Fruit fly (Drosophila melanogaster) Kc167 (cell line): ENCODE measurements around the gene CG33946.

ENCODE experiments used
- Myc ChIP-seq: fragments of >200 bp; optimal IDR thresholded peaks from 2 replicates; lab custom pipeline; 2017; ENCODE audit warnings: missing external identifiers
- Sin3A ChIP-seq: fragments of >200 bp; optimal IDR thresholded peaks from 2 replicates; lab custom pipeline; 2018; ENCODE audit warnings: missing external identifiers
- h ChIP-seq: fragments of >200 bp; optimal IDR thresholded peaks from 3 replicates; lab custom pipeline; 2018; ENCODE audit warnings: missing external identifiers
- insv ChIP-seq: fragments of >200 bp; optimal IDR thresholded peaks from 3 replicates; lab custom pipeline; 2018; ENCODE audit warnings: missing external identifiers
- psq ChIP-seq: fragments of >200 bp; optimal IDR thresholded peaks from 2 replicates; lab custom pipeline; 2017; ENCODE audit warnings: missing external identifiers
- ttk ChIP-seq: sonication (Bioruptor generic); optimal IDR thresholded peaks from 2 replicates; lab custom pipeline; 2017; ENCODE audit warnings: missing external identifiers

The CG33946 gene

DNA sequence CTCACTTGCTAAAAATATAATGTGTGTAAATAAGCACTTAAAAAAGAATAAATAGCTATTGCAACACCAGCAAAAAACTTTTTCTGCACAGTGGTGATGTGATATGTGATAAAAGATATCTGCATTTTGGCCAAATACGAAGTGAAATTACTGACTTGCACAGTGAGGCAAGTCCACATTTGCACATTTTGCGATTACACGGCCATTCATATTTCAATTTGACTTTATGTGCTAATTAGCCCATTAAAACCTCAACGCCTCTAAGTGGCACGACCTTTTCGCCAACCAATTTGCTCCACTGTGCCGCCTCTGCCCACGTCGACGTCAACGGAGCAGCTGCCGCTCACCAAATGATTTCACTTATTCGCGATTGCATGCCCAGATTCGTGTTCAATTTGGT, at the start of gene CG33946:
Gene CG33946 (plus strand): TSS at position 392 of the 400 bp plus-strand sequence.
- TF ChIP-seq insv (lab: Kevin White, UChicago) (no peak), ttk (no peak), h (no peak), psq (lab: Kevin White, UChicago) (no peak), Myc (lab: Kevin White, UChicago) (no peak), Sin3A (no peak)

DNA sequence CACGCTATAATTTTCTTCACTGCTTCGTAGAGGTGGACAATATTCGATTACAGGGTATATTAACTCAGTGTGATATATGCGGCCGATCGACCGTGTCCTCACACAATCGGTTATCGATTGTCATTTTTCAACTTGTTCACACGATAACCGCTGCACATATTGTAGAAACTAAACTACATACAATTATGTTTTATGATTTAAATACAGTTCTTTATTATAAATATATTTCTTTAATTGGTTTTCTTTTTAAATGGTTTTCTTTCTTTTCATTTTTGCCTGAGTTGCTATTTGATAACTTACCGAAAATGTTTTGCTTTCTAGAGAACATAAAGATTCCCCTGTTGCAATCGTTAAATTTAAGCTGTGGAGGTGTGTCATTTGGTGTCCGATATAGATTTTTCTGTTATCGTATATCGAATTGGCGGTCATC, 46.5 kb upstream of the CG33946 start, which contains the start of the genes fmt and CG7376:
Gene fmt (minus strand): TSS at position 55 of the 430 bp plus-strand sequence.
Gene CG7376 (plus strand): TSS at position 423 of the 430 bp plus-strand sequence.
- TF ChIP-seq Myc (lab: Kevin White, UChicago) (no peak), h (no peak), psq (lab: Kevin White, UChicago) (no peak), ttk (no peak), Sin3A (no peak), insv (lab: Kevin White, UChicago) (no peak)

DNA sequence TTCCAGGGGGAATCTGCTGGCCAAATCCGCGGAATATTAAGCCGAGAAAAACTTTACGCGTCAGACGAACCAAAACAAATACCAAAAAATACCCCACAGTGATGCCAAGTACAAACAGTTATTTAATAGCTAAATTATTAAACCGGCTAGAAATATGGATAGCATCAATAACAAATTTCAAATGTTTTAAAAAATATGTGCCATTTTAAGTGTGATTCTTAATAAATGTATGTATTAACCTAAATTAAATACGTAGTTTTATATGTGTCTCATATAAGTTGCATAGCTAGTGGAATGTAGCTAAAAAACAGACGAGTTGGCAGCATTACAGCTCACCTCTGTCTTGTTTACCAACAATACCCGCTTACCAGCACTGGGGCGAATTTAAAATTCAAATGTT, 38.6 kb upstream of the CG33946 start, which contains the start of gene CG10274:
Gene CG10274 (minus strand): TSS at position 54 of the 400 bp plus-strand sequence.
- TF ChIP-seq insv (lab: Kevin White, UChicago) = no peak
- TF ChIP-seq psq (lab: Kevin White, UChicago) = no peak
- TF ChIP-seq Myc (lab: Kevin White, UChicago) = no peak
- TF ChIP-seq ttk = no peak
- no peak for TF ChIP-seq h
- no peak for TF ChIP-seq Sin3A

DNA sequence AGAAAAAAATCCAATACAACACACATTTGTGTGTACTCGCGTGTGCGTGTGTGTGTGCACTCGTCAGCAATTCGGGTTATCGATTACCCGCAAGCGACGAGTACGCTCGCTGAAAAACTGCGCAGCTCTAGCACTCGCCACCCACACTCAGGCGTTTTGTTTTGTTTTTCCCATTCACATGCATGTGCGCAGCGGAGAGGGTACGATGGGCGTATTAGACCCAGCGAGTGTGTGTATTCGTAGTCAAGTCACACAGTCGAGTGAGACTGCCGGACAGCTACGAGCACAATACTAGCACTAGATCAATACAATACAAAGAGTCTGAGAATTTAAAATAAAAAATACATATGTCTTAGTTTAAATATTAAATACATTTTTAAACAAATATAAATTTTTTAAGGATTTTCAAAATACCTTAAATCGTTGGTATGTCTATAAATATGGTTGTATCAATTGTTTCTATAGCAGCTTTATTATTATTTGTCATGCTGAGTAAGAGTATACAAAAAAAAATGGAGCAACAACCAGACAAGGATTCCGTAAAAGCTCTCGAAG, 35.4 kb upstream of the CG33946 start, which contains the start of the genes D19B and CG43293:
Gene D19B (minus strand): TSS at position 37 of the 555 bp plus-strand sequence.
Gene CG43293 (plus strand): TSS at position 306 of the 555 bp plus-strand sequence.
- TF ChIP-seq Myc (lab: Kevin White, UChicago) (no peak), psq (lab: Kevin White, UChicago) (no peak), insv (lab: Kevin White, UChicago) (no peak)

DNA sequence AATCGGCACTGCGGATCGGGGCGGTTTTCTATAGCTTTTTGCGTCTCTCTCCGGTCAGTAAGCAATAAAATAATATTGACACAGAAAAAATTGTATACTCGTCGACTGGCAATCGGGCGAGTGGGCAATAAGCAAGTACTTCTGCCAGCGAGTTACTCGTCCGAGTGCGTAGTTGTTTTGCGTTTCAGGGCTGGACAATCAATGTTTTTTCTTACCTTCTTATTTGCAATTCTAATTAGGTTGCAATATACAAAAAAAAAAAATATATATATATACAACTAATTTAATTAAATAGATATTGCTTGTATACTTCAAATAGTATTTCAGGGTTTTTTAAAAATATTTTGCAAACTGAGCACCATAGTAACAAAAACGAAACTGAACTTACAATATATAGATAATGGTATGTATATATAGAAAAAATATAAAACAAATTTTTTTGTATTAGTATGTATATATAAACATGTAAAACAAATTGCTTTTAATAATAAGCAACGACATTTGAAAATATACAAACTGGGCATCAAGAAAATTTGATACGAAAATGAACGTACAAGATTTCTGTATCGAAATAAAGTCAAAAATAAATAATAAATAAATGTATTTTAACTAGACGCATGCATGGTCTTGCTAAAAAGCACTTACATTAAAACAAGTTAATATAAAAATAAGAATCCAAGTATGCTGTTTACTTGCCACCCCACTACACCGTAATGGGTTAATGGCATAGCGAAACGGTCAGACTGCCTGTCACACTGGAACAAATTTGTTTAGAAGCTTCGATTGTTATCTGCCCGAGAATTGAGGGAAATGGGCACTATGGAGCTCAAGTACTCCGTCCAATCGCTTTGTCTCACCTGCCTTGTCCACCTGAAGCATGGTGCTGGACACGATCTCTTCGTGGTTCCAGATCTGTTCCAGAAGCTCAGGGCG, 31.1 kb upstream of the CG33946 start, which contains the start of the genes D19A and CG7386:
Gene D19A (minus strand): TSS at position 129 of the 933 bp plus-strand sequence.
Gene CG7386 (plus strand): TSS at position 751 of the 933 bp plus-strand sequence.
- no peak for TF ChIP-seq psq (lab: Kevin White, UChicago)
- no peak for TF ChIP-seq Myc (lab: Kevin White, UChicago)
- no peak for TF ChIP-seq insv (lab: Kevin White, UChicago)
- no peak for TF ChIP-seq h
- no peak for TF ChIP-seq Sin3A
- no peak for TF ChIP-seq ttk

DNA sequence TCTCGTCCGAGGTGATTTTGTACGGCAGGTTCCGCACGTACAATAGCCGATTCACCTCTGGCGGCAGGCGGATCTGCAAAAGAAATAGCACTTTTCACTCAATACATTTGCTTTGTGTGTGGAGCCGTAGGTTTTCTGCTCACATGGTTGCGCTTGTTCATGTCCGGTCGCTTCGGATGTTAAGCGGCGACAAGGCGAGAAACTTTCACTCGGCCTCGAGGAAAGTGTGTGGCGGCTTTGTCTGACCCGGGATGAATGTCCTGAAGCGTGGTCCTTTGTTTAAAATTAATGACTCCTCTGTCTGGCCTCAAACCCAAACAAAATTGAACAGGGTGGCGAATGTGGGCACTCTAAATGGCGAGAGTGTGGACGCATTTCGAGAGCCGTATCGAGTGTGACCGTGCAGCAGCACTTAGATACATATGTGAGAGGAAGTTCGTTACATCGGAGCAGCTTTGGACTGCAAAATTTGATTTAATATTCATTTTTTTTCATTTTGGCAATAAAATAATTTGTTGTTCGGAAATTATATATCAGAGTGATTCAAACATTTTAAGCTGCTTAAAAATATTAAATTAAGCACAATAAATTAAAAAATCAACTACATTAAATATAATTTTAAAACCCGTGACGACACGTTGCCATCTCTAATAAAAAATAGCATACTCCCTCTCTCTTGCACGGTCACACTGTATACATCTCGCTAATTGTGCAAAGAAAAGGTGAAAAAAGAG, 27.4 kb upstream of the CG33946 start, which contains the start of the genes Sf3b6 and Tnpo:
Gene Sf3b6 (minus strand): TSS at position 358 of the 734 bp plus-strand sequence.
Gene Tnpo (plus strand): TSS at position 659 of the 734 bp plus-strand sequence.
- no peak for TF ChIP-seq ttk
- no peak for TF ChIP-seq h
- TF ChIP-seq psq (lab: Kevin White, UChicago) = no peak
- no peak for TF ChIP-seq Myc (lab: Kevin White, UChicago)
- no peak for TF ChIP-seq insv (lab: Kevin White, UChicago)
- no peak for TF ChIP-seq Sin3A

DNA sequence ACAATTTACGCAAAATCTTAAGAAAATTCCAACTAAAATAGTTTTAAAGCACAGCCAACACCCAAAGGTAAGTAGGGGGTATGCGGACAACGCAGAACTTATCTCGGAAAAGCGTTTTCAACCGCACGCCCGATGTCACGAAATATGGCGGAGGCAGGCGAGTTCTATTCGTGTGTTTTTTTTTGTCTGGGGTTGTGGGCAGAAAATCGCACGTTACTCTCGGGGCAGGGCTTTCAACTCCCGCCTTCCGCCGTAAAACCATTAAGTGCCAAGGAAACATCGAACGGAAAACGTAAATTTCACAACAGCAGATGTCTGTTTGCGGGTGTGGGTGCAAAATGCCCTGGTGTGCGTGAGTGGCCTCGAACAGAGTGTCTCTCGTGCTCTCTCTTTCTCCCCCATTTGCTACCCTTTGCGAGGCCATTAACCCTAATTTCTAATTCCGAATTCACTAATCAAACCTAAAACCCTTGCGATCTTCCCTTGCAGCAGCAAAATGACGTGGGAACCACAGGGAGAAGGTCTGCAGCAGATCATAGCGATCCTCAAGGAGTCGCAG, 26.7 kb upstream of the CG33946 start:
- TF ChIP-seq Sin3A = no peak
- TF ChIP-seq psq (lab: Kevin White, UChicago) = no peak
- no peak for TF ChIP-seq insv (lab: Kevin White, UChicago)
- no peak for TF ChIP-seq ttk
- TF ChIP-seq Myc (lab: Kevin White, UChicago) = no peak
- no peak for TF ChIP-seq h

DNA sequence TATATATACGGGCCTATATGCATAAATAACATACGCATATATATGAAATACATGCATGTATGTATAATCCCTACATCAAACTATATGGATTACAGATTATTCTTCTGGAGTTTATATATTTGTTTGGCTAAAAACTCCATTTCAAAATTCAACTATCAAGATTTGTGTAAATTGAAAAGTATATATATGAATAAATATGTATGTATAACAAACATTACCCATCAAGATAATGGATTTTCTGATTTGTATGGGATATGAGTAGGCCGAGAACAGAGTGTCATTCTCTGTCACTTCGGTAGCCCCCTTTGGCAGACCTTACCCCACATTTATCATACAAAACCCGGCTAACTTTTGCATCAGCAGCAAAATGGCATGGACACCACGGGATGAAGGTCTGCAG, 20.2 kb upstream of the CG33946 start, which contains the start of gene CG8219:
Gene CG8219 (plus strand): TSS at position 301 of the 400 bp plus-strand sequence.
- TF ChIP-seq h (no peak), psq (lab: Kevin White, UChicago) (no peak), insv (lab: Kevin White, UChicago) (no peak), Myc (lab: Kevin White, UChicago) (no peak), Sin3A (no peak), ttk (no peak)

DNA sequence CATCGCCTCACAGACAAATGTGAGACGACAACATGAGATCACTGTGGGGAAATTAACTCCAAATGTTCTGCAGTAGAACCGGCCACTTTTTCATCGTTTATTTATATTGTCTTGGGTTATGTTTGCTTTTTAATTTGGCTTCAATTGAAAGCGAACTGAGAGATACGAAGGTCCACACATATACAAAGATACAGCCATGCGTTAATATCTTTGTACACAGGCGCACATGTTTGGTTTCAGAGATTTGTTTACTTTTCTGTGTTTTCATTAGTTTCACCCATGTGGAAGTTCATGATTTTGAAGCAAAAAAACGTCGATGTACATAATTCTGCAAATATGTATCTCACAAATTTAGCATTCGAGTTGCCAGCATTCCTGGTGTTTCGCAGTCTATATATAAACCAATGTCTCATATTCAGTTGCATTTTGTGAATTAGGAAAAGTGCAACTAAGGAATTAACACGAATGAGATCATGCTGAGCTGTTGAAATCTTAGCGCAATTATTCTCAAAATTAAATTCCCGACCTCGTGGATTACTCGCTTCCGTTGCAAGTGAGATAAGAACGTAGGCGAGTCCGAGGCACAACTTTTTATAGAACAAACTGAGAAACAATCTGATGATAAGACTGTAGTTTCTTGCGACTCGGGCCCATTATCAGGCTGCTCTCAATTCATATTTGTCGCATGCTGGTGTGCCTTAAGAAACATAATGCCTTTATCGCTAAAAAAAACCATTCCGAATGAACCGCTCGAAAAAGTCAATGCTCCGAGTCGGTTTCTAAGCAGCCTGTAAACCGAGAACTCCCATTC, 4.2 kb upstream of the CG33946 start:
- TF ChIP-seq Myc (lab: Kevin White, UChicago) (no peak), ttk (no peak), insv (lab: Kevin White, UChicago) (no peak)

DNA sequence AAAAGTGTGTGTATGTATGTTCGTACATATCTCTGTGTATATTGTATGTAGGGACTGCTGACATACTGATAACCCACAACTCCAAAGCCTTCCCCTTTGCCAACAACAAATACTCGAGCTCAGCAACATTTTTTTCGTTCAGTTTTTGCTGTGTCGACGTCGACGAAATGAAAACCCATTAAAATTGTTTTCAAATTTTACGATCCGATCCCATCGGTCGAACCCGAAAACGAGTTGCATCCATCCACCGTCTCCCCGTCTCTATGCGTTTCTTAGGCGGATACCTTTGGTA, 3.6 kb upstream of the CG33946 start:
- TF ChIP-seq ttk (no peak), psq (lab: Kevin White, UChicago) (no peak), h (no peak), Myc (lab: Kevin White, UChicago) (no peak), insv (lab: Kevin White, UChicago) (no peak), Sin3A (no peak)

DNA sequence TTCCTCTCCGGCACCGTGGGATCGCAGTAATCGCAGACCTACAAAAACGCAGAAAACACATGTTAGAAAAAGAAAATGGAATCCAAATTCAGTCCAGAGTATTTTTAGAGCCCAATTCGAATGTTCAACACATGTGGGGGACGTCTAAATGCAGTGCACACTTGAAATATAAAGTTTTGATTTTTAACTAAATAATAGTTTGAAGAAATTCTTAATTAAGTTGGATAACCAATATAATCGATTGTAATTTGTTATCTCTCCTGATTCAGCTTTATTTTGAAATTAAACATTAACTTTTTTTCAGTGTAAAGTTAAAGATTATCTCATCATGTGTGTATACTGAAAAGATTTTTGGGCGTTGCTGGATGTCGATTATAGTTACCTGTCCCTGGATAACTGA, 3.2 kb upstream of the CG33946 start:
- no peak for TF ChIP-seq ttk
- no peak for TF ChIP-seq insv (lab: Kevin White, UChicago)
- no peak for TF ChIP-seq Sin3A
- no peak for TF ChIP-seq psq (lab: Kevin White, UChicago)
- no peak for TF ChIP-seq Myc (lab: Kevin White, UChicago)
- TF ChIP-seq h = no peak
